Fruit fly (Drosophila melanogaster): ENCODE results near the gene fon.

fon gene

dm6 chr2L:19416602-19417497 lies 30.8 kb upstream of the fon start, which contains the start of gene Lectin-galC1 (continued):
- no peak for TF ChIP-seq h (optimal IDR thresholded peaks at IDR 0.05)
- TF ChIP-seq CG7556 (GFP tag; optimal IDR thresholded peaks at IDR 0.05): peak; percentile 80
- peak; percentile 92 for TF ChIP-seq Awh (GFP tag; IDR thresholded peaks at IDR 0.05)
- TF ChIP-seq CkIIα-i1 (GFP tag; IDR thresholded peaks at IDR 0.05): no peak
- peak; percentile 80 for TF ChIP-seq lilli (GFP tag; optimal IDR thresholded peaks at IDR 0.05)
- TF ChIP-seq CG13424 (tag; optimal IDR thresholded peaks at IDR 0.05): peak; percentile 89
- TF ChIP-seq ems (GFP tag; optimal IDR thresholded peaks at IDR 0.05): peak; percentile 89
- no peak for TF ChIP-seq CG16813 (GFP tag; IDR thresholded peaks at IDR 0.05; ENCODE audit: partially characterized antibody)
- TF ChIP-seq chinmo (GFP tag; IDR thresholded peaks at IDR 0.05; ENCODE audit: partially characterized antibody): 0 out of 4 replicates have a peak, but pooled peaks have one; percentile 47
- TF ChIP-seq Sry-δ (GFP tag; optimal IDR thresholded peaks at IDR 0.05): peak; percentile 60
- TF ChIP-seq CG12744 (GFP tag; optimal IDR thresholded peaks at IDR 0.05): peak; percentile 79
- peak; percentile 89 for TF ChIP-seq CG12391 (tag; optimal IDR thresholded peaks at IDR 0.05)
- peak; percentile 89 for TF ChIP-seq Hsf (GFP tag; optimal IDR thresholded peaks at IDR 0.05)
- TF ChIP-seq Six4 (GFP tag; optimal IDR thresholded peaks at IDR 0.05): peak; percentile 85
- TF ChIP-seq CTCF (GFP tag; optimal IDR thresholded peaks at IDR 0.05): peak; percentile 54
- peak; percentile 81 for TF ChIP-seq repo (GFP tag; optimal IDR thresholded peaks at IDR 0.05)
- TF ChIP-seq B-H1 (GFP tag; IDR thresholded peaks at IDR 0.05): peak; percentile 81
- peak; percentile 78 for TF ChIP-seq btn (GFP tag; optimal IDR thresholded peaks at IDR 0.05)
- peak; percentile 84 for TF ChIP-seq tx (GFP tag; optimal IDR thresholded peaks at IDR 0.05)
- peak; percentile 78 for TF ChIP-seq HLH54F (GFP tag; optimal IDR thresholded peaks at IDR 0.05)
- peak; percentile 70 for TF ChIP-seq CG2116 (GFP tag; optimal IDR thresholded peaks at IDR 0.05)
- no peak for TF ChIP-seq nom (GFP tag; optimal IDR thresholded peaks at IDR 0.05)
- TF ChIP-seq ssp (GFP tag; IDR thresholded peaks at IDR 0.05): no peak; the same call in 1 of the 2 replicates
- TF ChIP-seq Dref (GFP tag; IDR thresholded peaks at IDR 0.05): no peak
- peak; percentile 88 for TF ChIP-seq CG17829 (tag; optimal IDR thresholded peaks at IDR 0.05)
- TF ChIP-seq CG2889 (GFP tag; IDR thresholded peaks at IDR 0.05): peak; percentile 70; the same call in 2 of the 3 replicates
- TF ChIP-seq Opbp (GFP tag; IDR thresholded peaks at IDR 0.05; ENCODE audit: partially characterized antibody): no peak
- peak; percentile 82 for TF ChIP-seq Fer1 (GFP tag; optimal IDR thresholded peaks at IDR 0.05)
- TF ChIP-seq CrebB (tag; optimal IDR thresholded peaks at IDR 0.05): peak; percentile 58
- peak; percentile 76 for TF ChIP-seq fd3F (GFP tag; optimal IDR thresholded peaks at IDR 0.05)
- peak; percentile 88 for TF ChIP-seq row (GFP tag; IDR thresholded peaks at IDR 0.05)
- peak; percentile 89 for TF ChIP-seq zfh1 (GFP tag; IDR thresholded peaks at IDR 0.05)
- peak; percentile 82 for TF ChIP-seq CG11456 (GFP tag; IDR thresholded peaks at IDR 0.05)
- TF ChIP-seq CG15696 (tag; optimal IDR thresholded peaks at IDR 0.05): peak; percentile 81
- TF ChIP-seq E2f1 (GFP tag; IDR thresholded peaks at IDR 0.05): peak; percentile 76
- peak; percentile 59 for TF ChIP-seq onecut (GFP tag; IDR thresholded peaks at IDR 0.05)
- TF ChIP-seq CG12942 (GFP tag; optimal IDR thresholded peaks at IDR 0.05): peak; percentile 82
- no peak for TF ChIP-seq Scr (GFP tag; IDR thresholded peaks at IDR 0.05; ENCODE audit: partially characterized antibody)
- TF ChIP-seq CG5180 (GFP tag; optimal IDR thresholded peaks at IDR 0.05): peak; percentile 76
- TF ChIP-seq CG10543 (GFP tag; optimal IDR thresholded peaks at IDR 0.05): peak; percentile 36
- TF ChIP-seq CG18011 (GFP tag; optimal IDR thresholded peaks at IDR 0.05): peak; percentile 45
- peak; percentile 53 for TF ChIP-seq CG6654 (GFP tag; optimal IDR thresholded peaks at IDR 0.05)
- TF ChIP-seq CG16815 (GFP tag; optimal IDR thresholded peaks at IDR 0.05): peak; percentile 72
- peak; percentile 82 for TF ChIP-seq CG11695 (GFP tag; IDR thresholded peaks at IDR 0.05)
- no peak for TF ChIP-seq CG7963 (GFP tag; IDR thresholded peaks at IDR 0.05; ENCODE audit: partially characterized antibody)
- TF ChIP-seq CG17359 (tag; optimal IDR thresholded peaks at IDR 0.05): peak; percentile 92
- peak; percentile 85 for TF ChIP-seq Atf3 (GFP tag; optimal IDR thresholded peaks at IDR 0.05)
- TF ChIP-seq CG15073 (GFP tag; optimal IDR thresholded peaks at IDR 0.05): peak; percentile 56
- TF ChIP-seq Nf-YB (GFP tag; optimal IDR thresholded peaks at IDR 0.05): peak; percentile 69
